Fruit fly (Drosophila melanogaster) whole organism, embryonic: Measurements from ENCODE around the gene CG16812.
A peak's percentile ranks its signal among the peaks of the same experiment; 100 is the strongest.

Source experiments
- Ada2b ChIP-seq: fragments of 200-800 bp; sonication (Bioruptor generic); IDR thresholded peaks from 2 replicates; pipeline ENCODE4 v1.3.6; 2022; ENCODE audit warnings: missing biosample characterization, missing genetic modification characterization
- Aef1 ChIP-seq: fragments of 200-800 bp; sonication (Bioruptor generic); IDR thresholded peaks from 3 replicates; pipeline ENCODE4 v1.3.6; 2022; ENCODE audit warnings: missing biosample characterization, missing genetic modification characterization
- CG11085 ChIP-seq: fragments of 200-800 bp; sonication (Bioruptor generic); IDR thresholded peaks from 2 replicates; pipeline ENCODE4 v1.3.6; 2022; ENCODE audit warnings: missing biosample characterization, missing genetic modification characterization
- CG12071 ChIP-seq: fragments of 200-800 bp; sonication (Bioruptor generic); optimal IDR thresholded peaks from 3 replicates; lab custom pipeline; 2018; ENCODE audit warnings: missing biosample characterization, mild to moderate bottlenecking, missing genetic modification characterization
- CG12219 ChIP-seq: fragments of 200-800 bp; sonication (Bioruptor generic); optimal IDR thresholded peaks from 3 replicates; lab custom pipeline; 2018; ENCODE audit warnings: missing biosample characterization, mild to moderate bottlenecking, missing genetic modification characterization
- CG12769 ChIP-seq: fragments of 200-800 bp; sonication (Bioruptor generic); optimal IDR thresholded peaks from 2 replicates; lab custom pipeline; 2019; ENCODE audit warnings: missing biosample characterization, mild to moderate bottlenecking, missing genetic modification characterization, moderate library complexity
- CG13287 ChIP-seq: fragments of 200-800 bp; sonication (Bioruptor generic); IDR thresholded peaks from 2 replicates; pipeline ENCODE4 v1.3.6; 2022; ENCODE audit warnings: missing biosample characterization, missing genetic modification characterization; ENCODE audit not compliant: partially characterized antibody
- CG14710 ChIP-seq: fragments of 200-800 bp; sonication (Bioruptor generic); optimal IDR thresholded peaks from 3 replicates; lab custom pipeline; 2019; ENCODE audit warnings: missing biosample characterization, mild to moderate bottlenecking, missing genetic modification characterization, moderate library complexity
- CG2129 ChIP-seq: fragments of 200-800 bp; sonication (Bioruptor generic); IDR thresholded peaks from 2 replicates; pipeline ENCODE4 v1.3.6; 2022; ENCODE audit warnings: missing biosample characterization, missing genetic modification characterization; ENCODE audit not compliant: partially characterized antibody
- CG31365 ChIP-seq: fragments of 200-800 bp; sonication (Bioruptor generic); optimal IDR thresholded peaks from 2 replicates; lab custom pipeline; 2018; ENCODE audit warnings: missing biosample characterization, mild to moderate bottlenecking, missing genetic modification characterization
- CG34422 ChIP-seq: fragments of 200-800 bp; sonication (Bioruptor generic); IDR thresholded peaks from 3 replicates; pipeline ENCODE4 v1.3.6; 2022; ENCODE audit warnings: missing biosample characterization, missing genetic modification characterization
- CG4820 ChIP-seq: fragments of 200-800 bp; sonication (Bioruptor generic); optimal IDR thresholded peaks from 3 replicates; lab custom pipeline; 2016; ENCODE audit warnings: missing biosample characterization, missing genetic modification characterization
- CG9727 ChIP-seq: fragments of 200-800 bp; sonication (Bioruptor generic); optimal IDR thresholded peaks from 3 replicates; lab custom pipeline; 2017; ENCODE audit warnings: missing biosample characterization, mild to moderate bottlenecking, missing genetic modification characterization
- CoRest ChIP-seq: fragments of 200-800 bp; sonication (Bioruptor generic); optimal IDR thresholded peaks from 3 replicates; lab custom pipeline; 2018; ENCODE audit warnings: missing biosample characterization, mild to moderate bottlenecking, missing genetic modification characterization, moderate library complexity
- D19B ChIP-seq: fragments of 200-800 bp; sonication (Bioruptor generic); optimal IDR thresholded peaks from 2 replicates; lab custom pipeline; 2017; ENCODE audit warnings: missing biosample characterization, mild to moderate bottlenecking, missing genetic modification characterization
- Dll ChIP-seq: fragments of 200-800 bp; sonication (Bioruptor generic); IDR thresholded peaks from 4 replicates; pipeline ENCODE4 v1.3.6; 2022; ENCODE audit warnings: missing biosample characterization, missing genetic modification characterization; ENCODE audit not compliant: partially characterized antibody
- Dp ChIP-seq: fragments of 200-800 bp; sonication (Bioruptor generic); optimal IDR thresholded peaks from 2 replicates; lab custom pipeline; 2018; ENCODE audit warnings: missing biosample characterization, mild to moderate bottlenecking, missing genetic modification characterization, moderate library complexity
- E2f2 ChIP-seq: fragments of 200-800 bp; sonication (Bioruptor generic); IDR thresholded peaks from 2 replicates; pipeline ENCODE4 v1.3.6; 2022; ENCODE audit warnings: missing biosample characterization, missing genetic modification characterization
- MBD-R2 ChIP-seq: fragments of 200-800 bp; sonication (Bioruptor generic); IDR thresholded peaks from 2 replicates; pipeline ENCODE4 v1.3.6; 2022; ENCODE audit warnings: missing biosample characterization, missing genetic modification characterization
- Meics ChIP-seq: fragments of 200-800 bp; sonication (Bioruptor generic); optimal IDR thresholded peaks from 2 replicates; lab custom pipeline; 2017; ENCODE audit warnings: missing biosample characterization, mild to moderate bottlenecking, missing genetic modification characterization
- Rfx ChIP-seq: fragments of 200-800 bp; sonication (Bioruptor generic); IDR thresholded peaks from 2 replicates; pipeline ENCODE4 v1.3.6; 2022; ENCODE audit warnings: missing biosample characterization, missing genetic modification characterization
- ac ChIP-seq: fragments of 200-800 bp; sonication (Bioruptor generic); optimal IDR thresholded peaks from 3 replicates; lab custom pipeline; 2017; ENCODE audit warnings: missing biosample characterization, mild to moderate bottlenecking, missing genetic modification characterization
- aop ChIP-seq: fragments of 200-800 bp; sonication (Bioruptor generic); IDR thresholded peaks from 2 replicates; pipeline ENCODE4 v1.3.6; 2022; ENCODE audit warnings: missing biosample characterization, missing genetic modification characterization
- ci ChIP-seq: fragments of 200-800 bp; sonication (Bioruptor generic); IDR thresholded peaks from 3 replicates; pipeline ENCODE4 v1.3.6; 2022; ENCODE audit warnings: missing biosample characterization, missing genetic modification characterization
- crp ChIP-seq, 2 experiments: fragments of 200-800 bp; sonication (Bioruptor generic); optimal IDR thresholded peaks; 2 replicates in 1 of 2; 3 replicates in 1 of 2; lab custom pipeline; 2017; ENCODE audit warnings: missing biosample characterization in 2 of 2, missing genetic modification characterization in 2 of 2, mild to moderate bottlenecking in 1 of 2, moderate library complexity in 1 of 2
- emc ChIP-seq: fragments of 200-800 bp; sonication (Bioruptor generic); optimal IDR thresholded peaks from 2 replicates; lab custom pipeline; 2016; ENCODE audit warnings: missing biosample characterization, missing genetic modification characterization
- ems ChIP-seq: fragments of 200-800 bp; sonication (Bioruptor generic); optimal IDR thresholded peaks from 3 replicates; lab custom pipeline; 2016; ENCODE audit warnings: missing biosample characterization, missing genetic modification characterization
- ftz-f1 ChIP-seq: fragments of 200-800 bp; sonication (Bioruptor generic); optimal IDR thresholded peaks from 2 replicates; lab custom pipeline; 2016; ENCODE audit warnings: missing biosample characterization, missing genetic modification characterization
- gce ChIP-seq: fragments of 200-800 bp; sonication (Bioruptor generic); IDR thresholded peaks from 3 replicates; pipeline ENCODE4 v1.3.6; 2022; ENCODE audit warnings: missing biosample characterization, missing genetic modification characterization
- gfzf ChIP-seq: fragments of 200-800 bp; sonication (Bioruptor generic); optimal IDR thresholded peaks from 2 replicates; lab custom pipeline; 2016; ENCODE audit warnings: missing biosample characterization, mild to moderate bottlenecking, missing genetic modification characterization, moderate library complexity
- gsb ChIP-seq: fragments of 200-800 bp; sonication (Bioruptor generic); IDR thresholded peaks from 2 replicates; pipeline ENCODE4 v1.3.6; 2022; ENCODE audit warnings: missing biosample characterization, missing genetic modification characterization
- hb ChIP-seq: fragments of 200-800 bp; sonication (Bioruptor generic); IDR thresholded peaks from 3 replicates; pipeline ENCODE4 v1.3.6; 2022; ENCODE audit warnings: missing biosample characterization, missing genetic modification characterization; ENCODE audit not compliant: partially characterized antibody
- klu ChIP-seq: fragments of 200-800 bp; sonication (Bioruptor generic); IDR thresholded peaks from 2 replicates; pipeline ENCODE4 v1.3.6; 2022; ENCODE audit warnings: missing biosample characterization, missing genetic modification characterization
- lmd ChIP-seq: fragments of 200-800 bp; sonication (Bioruptor generic); IDR thresholded peaks from 2 replicates; pipeline ENCODE4 v1.3.6; 2022; ENCODE audit warnings: missing biosample characterization, missing genetic modification characterization
- mam ChIP-seq: fragments of 200-800 bp; sonication (Bioruptor generic); optimal IDR thresholded peaks from 3 replicates; lab custom pipeline; 2016; ENCODE audit warnings: missing biosample characterization, missing genetic modification characterization
- mld ChIP-seq: fragments of 200-800 bp; sonication (Bioruptor generic); IDR thresholded peaks from 3 replicates; pipeline ENCODE4 v1.3.6; 2022; ENCODE audit warnings: missing biosample characterization, missing genetic modification characterization; ENCODE audit not compliant: partially characterized antibody
- oc ChIP-seq: fragments of 200-800 bp; sonication (Bioruptor generic); optimal IDR thresholded peaks from 2 replicates; lab custom pipeline; 2018; ENCODE audit warnings: missing biosample characterization, mild to moderate bottlenecking, missing genetic modification characterization, moderate library complexity
- pros ChIP-seq: fragments of 200-800 bp; sonication (Bioruptor generic); optimal IDR thresholded peaks from 3 replicates; lab custom pipeline; 2019; ENCODE audit warnings: missing biosample characterization, mild to moderate bottlenecking, missing genetic modification characterization, moderate library complexity
- pzg ChIP-seq: fragments of 200-800 bp; sonication (Bioruptor generic); optimal IDR thresholded peaks from 3 replicates; lab custom pipeline; 2018; ENCODE audit warnings: missing biosample characterization, mild to moderate bottlenecking, missing genetic modification characterization, moderate library complexity
- salm ChIP-seq: fragments of 200-800 bp; sonication (Bioruptor generic); optimal IDR thresholded peaks from 2 replicates; lab custom pipeline; 2018; ENCODE audit warnings: missing biosample characterization, mild to moderate bottlenecking, missing genetic modification characterization
- sim ChIP-seq: fragments of 200-800 bp; sonication (Bioruptor generic); IDR thresholded peaks from 2 replicates; pipeline ENCODE4 v1.3.6; 2022; ENCODE audit warnings: missing biosample characterization, missing genetic modification characterization
- stwl ChIP-seq: fragments of 200-800 bp; sonication (Bioruptor generic); optimal IDR thresholded peaks from 3 replicates; lab custom pipeline; 2018; ENCODE audit warnings: missing biosample characterization, mild to moderate bottlenecking, missing genetic modification characterization, moderate library complexity
- tgo ChIP-seq: fragments of 200-800 bp; sonication (Bioruptor generic); IDR thresholded peaks from 3 replicates; pipeline ENCODE4 v1.3.6; 2022; ENCODE audit warnings: missing biosample characterization, missing genetic modification characterization
- toy ChIP-seq: fragments of 200-800 bp; sonication (Bioruptor generic); IDR thresholded peaks from 2 replicates; pipeline ENCODE4 v1.3.6; 2022; ENCODE audit warnings: missing biosample characterization, missing genetic modification characterization
- unc-4 ChIP-seq: fragments of 200-800 bp; sonication (Bioruptor generic); IDR thresholded peaks from 2 replicates; pipeline ENCODE4 v1.3.6; 2022; ENCODE audit warnings: missing biosample characterization, missing genetic modification characterization; ENCODE audit not compliant: partially characterized antibody
- vvl ChIP-seq: fragments of 200-800 bp; sonication (Bioruptor generic); IDR thresholded peaks from 2 replicates; pipeline ENCODE4 v1.3.6; 2022; ENCODE audit warnings: missing biosample characterization, missing genetic modification characterization
- z ChIP-seq: fragments of 200-800 bp; sonication (Bioruptor generic); IDR thresholded peaks from 3 replicates; pipeline ENCODE4 v1.3.6; 2022; ENCODE audit warnings: missing biosample characterization, missing genetic modification characterization
- zen ChIP-seq: fragments of 200-800 bp; sonication (Bioruptor generic); optimal IDR thresholded peaks from 3 replicates; lab custom pipeline; 2018; ENCODE audit warnings: missing biosample characterization, mild to moderate bottlenecking, missing genetic modification characterization, moderate library complexity
- zfh1 ChIP-seq: fragments of 200-800 bp; sonication (Bioruptor generic); IDR thresholded peaks from 3 replicates; pipeline ENCODE4 v1.3.6; 2022; ENCODE audit warnings: missing biosample characterization, missing genetic modification characterization

The CG16812 gene

dm6 chr2L:13176701-13177249, 45.6 kb upstream of the CG16812 start, which contains the start of the genes Sfmbt and CG5439 (continued):
- TF ChIP-seq mld (GFP tag; lab: Robert Waterston, UW): 0 out of 3 replicates have a peak, but pooled peaks have one; percentile 38
- TF ChIP-seq CG12769 (tag; lab: Kevin White, UChicago): no peak
- TF ChIP-seq toy (GFP tag; lab: Robert Waterston, UW): no peak
- no peak for TF ChIP-seq CG12071 (GFP tag; lab: Kevin White, UChicago)
- no peak for TF ChIP-seq D19B
- peak; percentile 70 for TF ChIP-seq Aef1 (GFP tag; lab: Robert Waterston, UW)
- no peak for TF ChIP-seq CG31365 (tag; lab: Kevin White, UChicago)
- no peak for TF ChIP-seq gce
- TF ChIP-seq mam (GFP tag; lab: Kevin White, UChicago): peak; percentile 86
- no peak for TF ChIP-seq z
- no peak for TF ChIP-seq aop (GFP tag; lab: Robert Waterston, UW)
- peak; percentile 75 for TF ChIP-seq ems
- TF ChIP-seq hb (GFP tag; lab: Robert Waterston, UW): no peak
- TF ChIP-seq, all 482 proteins: peak for 301

- no peak for TF ChIP-seq emc (GFP tag; lab: Kevin White, UChicago)
- TF ChIP-seq zen (tag; lab: Kevin White, UChicago): peak; percentile 4
- no peak for TF ChIP-seq Rfx (GFP tag; lab: Robert Waterston, UW)
- no peak for TF ChIP-seq tgo
- TF ChIP-seq CG11085: no peak
- TF ChIP-seq CG12071 (GFP tag; lab: Kevin White, UChicago): no peak
- TF ChIP-seq CG12219: no peak
- no peak for TF ChIP-seq CG4820 (GFP tag; lab: Kevin White, UChicago)
- TF ChIP-seq ftz-f1 (GFP tag; lab: Kevin White, UChicago): peak; percentile 91
- TF ChIP-seq crp (GFP tag; optimal IDR thresholded peaks at IDR 0.05; lab: Kevin White, UChicago): peak; percentile 79 to 97
- peak; percentile 82 for TF ChIP-seq MBD-R2 (GFP tag; lab: Robert Waterston, UW)
- TF ChIP-seq oc: no peak
- peak; percentile 55; the same call in 1 of the 3 replicates for TF ChIP-seq CG34422 (GFP tag; lab: Robert Waterston, UW)
- no peak for TF ChIP-seq CG9727
- peak; percentile 16 for TF ChIP-seq stwl (tag; lab: Kevin White, UChicago)
- no peak for TF ChIP-seq salm (tag; lab: Kevin White, UChicago)
- TF ChIP-seq unc-4 (GFP tag; lab: Robert Waterston, UW): 0 out of 2 replicates have a peak, but pooled peaks have one; percentile 15
- no peak for TF ChIP-seq lmd (GFP tag; lab: Robert Waterston, UW)
- no peak for TF ChIP-seq sim (GFP tag; lab: Robert Waterston, UW)
- peak; percentile 45 for TF ChIP-seq E2f2 (GFP tag; lab: Robert Waterston, UW)
- TF ChIP-seq gsb: no peak
- TF ChIP-seq CG2129 (GFP tag; lab: Robert Waterston, UW): 0 out of 2 replicates have a peak, but pooled peaks have one; percentile 16
- no peak for TF ChIP-seq Ada2b (GFP tag; lab: Robert Waterston, UW)
- peak; percentile 37 for TF ChIP-seq Dp (GFP tag; lab: Kevin White, UChicago)
- peak; percentile 50 for TF ChIP-seq CG13287 (GFP tag; lab: Robert Waterston, UW)
- TF ChIP-seq CG14710: peak; percentile 19
- no peak for TF ChIP-seq zfh1 (GFP tag; lab: Robert Waterston, UW)
- peak; percentile 45 for TF ChIP-seq pzg (GFP tag; lab: Kevin White, UChicago)
- TF ChIP-seq ci: 0 out of 3 replicates have a peak, but pooled peaks have one; percentile 10
- TF ChIP-seq gfzf (GFP tag; lab: Kevin White, UChicago): peak; percentile 43
- TF ChIP-seq vvl (GFP tag; lab: Robert Waterston, UW): peak; percentile 70; the same call in 1 of the 2 replicates
- no peak for TF ChIP-seq CoRest (tag; lab: Kevin White, UChicago)
- TF ChIP-seq Dll: peak; percentile 32; the same call in 1 of the 4 replicates
- no peak for TF ChIP-seq klu (GFP tag; lab: Robert Waterston, UW)
- no peak for TF ChIP-seq pros
- no peak for TF ChIP-seq Meics
- TF ChIP-seq ac (GFP tag; lab: Kevin White, UChicago): no peak
These were observed 43.3 kb upstream of the CG16812 start, which contains the start of gene Alg7 for dm6 chr2L:13179095-13179494. Alg7 (plus strand) TSS chr2L:13179247.
